Fruit fly (Drosophila melanogaster): Measurements from ENCODE around the gene CG12170.

The CG12170 gene

dm6 chr3R:5659829-5660197 is 22.8 kb downstream of the CG12170 start, which contains the start of gene CG2182 (continued):
- TF ChIP-seq CG17361 (GFP tag; IDR thresholded peaks at IDR 0.05) (no peak), lola (GFP tag; optimal IDR thresholded peaks at IDR 0.05) (no peak), chinmo (GFP tag; IDR thresholded peaks at IDR 0.05; ENCODE audit: partially characterized antibody) (peak; percentile 6; the same call in 1 of the 4 replicates), cwo (GFP tag; optimal IDR thresholded peaks at IDR 0.05) (no peak), Poxn (GFP tag; IDR thresholded peaks at IDR 0.05) (no peak), CG4282 (GFP tag; optimal IDR thresholded peaks at IDR 0.05) (no peak), ranshi (GFP tag; IDR thresholded peaks at IDR 0.05) (no peak), phol (tag; optimal IDR thresholded peaks at IDR 0.05) (peak; percentile 90), lmd (GFP tag; IDR thresholded peaks at IDR 0.05) (no peak), CG33557 (GFP tag; optimal IDR thresholded peaks at IDR 0.05) (peak; percentile 17), CG8924 (tag; optimal IDR thresholded peaks at IDR 0.05) (no peak), bbx (GFP tag; IDR thresholded peaks at IDR 0.05; ENCODE audit: partially characterized antibody) (peak; percentile 90), E2f1 (GFP tag; IDR thresholded peaks at IDR 0.05) (no peak), Dp (GFP tag; optimal IDR thresholded peaks at IDR 0.05) (no peak), Meics (GFP tag; optimal IDR thresholded peaks at IDR 0.05) (no peak), usp (GFP tag; optimal IDR thresholded peaks at IDR 0.05) (no peak), CG12071 (GFP tag; optimal IDR thresholded peaks at IDR 0.05) (no peak), zen2 (GFP tag; IDR thresholded peaks at IDR 0.05; ENCODE audit: partially characterized antibody) (peak; percentile 47; the same call in 2 of the 3 replicates), CG31441 (GFP tag; IDR thresholded peaks at IDR 0.05) (no peak), hbn (GFP tag; IDR thresholded peaks at IDR 0.05; ENCODE audit: partially characterized antibody) (peak; percentile 14), NC2β (GFP tag; optimal IDR thresholded peaks at IDR 0.05) (no peak), bigmax (GFP tag; optimal IDR thresholded peaks at IDR 0.05) (no peak), stc (GFP tag; IDR thresholded peaks at IDR 0.05) (no peak), CG1792 (GFP tag; optimal IDR thresholded peaks at IDR 0.05) (peak; percentile 8), nerfin-2 (GFP tag; IDR thresholded peaks at IDR 0.05; ENCODE audit: partially characterized antibody) (peak; percentile 7), CG12391 (tag; optimal IDR thresholded peaks at IDR 0.05) (no peak), B-H2 (GFP tag; optimal IDR thresholded peaks at IDR 0.05) (no peak), CG16813 (GFP tag; IDR thresholded peaks at IDR 0.05; ENCODE audit: partially characterized antibody) (peak; percentile 50), da (GFP tag; optimal IDR thresholded peaks at IDR 0.05) (no peak), Dbx (GFP tag; IDR thresholded peaks at IDR 0.05) (no peak), luna (GFP tag; optimal IDR thresholded peaks at IDR 0.05) (no peak), CG16815 (GFP tag; optimal IDR thresholded peaks at IDR 0.05) (no peak), BEAF-32 (GFP tag; optimal IDR thresholded peaks at IDR 0.05) (no peak), sob (GFP tag; IDR thresholded peaks at IDR 0.05) (no peak), mld (GFP tag; IDR thresholded peaks at IDR 0.05; ENCODE audit: partially characterized antibody) (peak; percentile 58; the same call in 2 of the 3 replicates), sna (GFP tag; IDR thresholded peaks at IDR 0.05; ENCODE audit: partially characterized antibody) (peak; percentile 12; the same call in 1 of the 2 replicates), CG2116 (GFP tag; optimal IDR thresholded peaks at IDR 0.05) (no peak), CG7963 (GFP tag; IDR thresholded peaks at IDR 0.05; ENCODE audit: partially characterized antibody) (peak; percentile 65; the same call in 2 of the 3 replicates), mam (GFP tag; optimal IDR thresholded peaks at IDR 0.05) (peak; percentile 11), tna (GFP tag; IDR thresholded peaks at IDR 0.05; ENCODE audit: partially characterized antibody) (peak; percentile 10), zfh2 (GFP tag; optimal IDR thresholded peaks at IDR 0.05) (no peak), kay (GFP tag; optimal IDR thresholded peaks at IDR 0.05) (no peak), CG15073 (GFP tag; optimal IDR thresholded peaks at IDR 0.05) (no peak), CG10543 (GFP tag; optimal IDR thresholded peaks at IDR 0.05) (no peak), Bgb (GFP tag; IDR thresholded peaks at IDR 0.05; ENCODE audit: partially characterized antibody) (peak; percentile 77), slp2 (GFP tag; optimal IDR thresholded peaks at IDR 0.05) (no peak), CG13624 (GFP tag; optimal IDR thresholded peaks at IDR 0.05) (peak; percentile 2), CG1603 (tag; optimal IDR thresholded peaks at IDR 0.05) (peak; percentile 44), CG14860 (GFP tag; IDR thresholded peaks at IDR 0.05; ENCODE audit: partially characterized antibody) (peak; percentile 43), Sry-δ (GFP tag; optimal IDR thresholded peaks at IDR 0.05) (peak; percentile 53)
